Fruit fly (Drosophila melanogaster) whole organism, prepupa: ENCODE data around the gene sea.

ENCODE experiments used
- Blimp-1 ChIP-seq: fragments of 200-800 bp; sonication (Bioruptor generic); optimal IDR thresholded peaks from 3 replicates; lab custom pipeline; 2017; ENCODE audit warnings: missing biosample characterization, missing genetic modification characterization, mild to moderate bottlenecking, moderate library complexity, missing genetic modification reagents
- CG10631 ChIP-seq: fragments of 200-800 bp; sonication (Bioruptor generic); optimal IDR thresholded peaks from 2 replicates; lab custom pipeline; 2016; ENCODE audit warnings: missing biosample characterization, missing genetic modification characterization
- CG11762 ChIP-seq: fragments of 200-800 bp; sonication (Bioruptor generic); optimal IDR thresholded peaks from 3 replicates; lab custom pipeline; 2016; ENCODE audit warnings: missing biosample characterization, missing genetic modification characterization; ENCODE audit not compliant: insufficient read depth
- CG15336 ChIP-seq: fragments of 200-800 bp; sonication (Bioruptor generic); IDR thresholded peaks from 2 replicates; pipeline ENCODE4 v1.3.6; 2022; ENCODE audit warnings: missing biosample characterization, missing genetic modification characterization
- CG3032 ChIP-seq: fragments of 200-800 bp; optimal IDR thresholded peaks from 2 replicates; lab custom pipeline; 2019; ENCODE audit warnings: missing biosample characterization, mild to moderate bottlenecking, missing genetic modification characterization, moderate library complexity
- CG34406 ChIP-seq: fragments of 200-800 bp; sonication (Bioruptor generic); optimal IDR thresholded peaks from 3 replicates; lab custom pipeline; 2016; ENCODE audit warnings: missing biosample characterization, missing genetic modification characterization
- CG3919 ChIP-seq: fragments of 200-800 bp; sonication (Bioruptor generic); optimal IDR thresholded peaks from 3 replicates; lab custom pipeline; 2016; ENCODE audit warnings: missing biosample characterization, missing genetic modification characterization
- CG4318 ChIP-seq: fragments of 200-800 bp; sonication (Bioruptor generic); optimal IDR thresholded peaks from 3 replicates; lab custom pipeline; 2017; ENCODE audit warnings: missing biosample characterization, mild to moderate bottlenecking, missing genetic modification characterization
- CG6163 ChIP-seq: fragments of 200-800 bp; sonication (Bioruptor generic); IDR thresholded peaks from 3 replicates; pipeline ENCODE4 v1.3.6; 2022; ENCODE audit warnings: missing biosample characterization, missing genetic modification characterization
- CG6276 ChIP-seq: fragments of 200-800 bp; sonication (Bioruptor generic); optimal IDR thresholded peaks from 2 replicates; lab custom pipeline; 2017; ENCODE audit warnings: missing biosample characterization, mild to moderate bottlenecking, missing genetic modification characterization
- CG6792 ChIP-seq: fragments of 200-800 bp; sonication (Bioruptor generic); optimal IDR thresholded peaks from 3 replicates; lab custom pipeline; 2016; ENCODE audit warnings: missing biosample characterization, missing genetic modification characterization
- CG6808 ChIP-seq: fragments of 200-800 bp; sonication (Bioruptor generic); optimal IDR thresholded peaks from 3 replicates; lab custom pipeline; 2017; ENCODE audit warnings: missing biosample characterization, missing genetic modification characterization, mild to moderate bottlenecking, moderate library complexity, missing genetic modification reagents
- CG6854 ChIP-seq: fragments of 200-800 bp; sonication (Bioruptor generic); optimal IDR thresholded peaks from 2 replicates; lab custom pipeline; 2017; ENCODE audit warnings: missing biosample characterization, mild to moderate bottlenecking, missing genetic modification characterization
- CG7368 ChIP-seq: fragments of 200-800 bp; sonication (Bioruptor generic); optimal IDR thresholded peaks from 3 replicates; lab custom pipeline; 2016; ENCODE audit warnings: missing biosample characterization, missing genetic modification characterization
- CG8119 ChIP-seq: fragments of 200-800 bp; sonication (Bioruptor generic); IDR thresholded peaks from 3 replicates; pipeline ENCODE4 v1.3.6; 2022; ENCODE audit warnings: missing biosample characterization, missing genetic modification characterization
- CG8319 ChIP-seq: fragments of 200-800 bp; sonication (Bioruptor generic); optimal IDR thresholded peaks from 3 replicates; lab custom pipeline; 2016; ENCODE audit warnings: missing biosample characterization, missing genetic modification characterization
- CG9139 ChIP-seq: fragments of 200-800 bp; sonication (Bioruptor generic); optimal IDR thresholded peaks from 3 replicates; lab custom pipeline; 2017; ENCODE audit warnings: missing biosample characterization, mild to moderate bottlenecking, missing genetic modification characterization
- Ets96B ChIP-seq: fragments of 200-800 bp; optimal IDR thresholded peaks from 2 replicates; lab custom pipeline; 2019; ENCODE audit warnings: missing biosample characterization, mild to moderate bottlenecking, missing genetic modification characterization, moderate library complexity
- Gug ChIP-seq: fragments of 200-800 bp; sonication (Bioruptor generic); IDR thresholded peaks from 2 replicates; pipeline ENCODE4 v1.3.6; 2022; ENCODE audit warnings: missing biosample characterization, missing genetic modification characterization
- Hr39 ChIP-seq: fragments of 200-800 bp; sonication (Bioruptor generic); optimal IDR thresholded peaks from 2 replicates; lab custom pipeline; 2016; ENCODE audit warnings: missing biosample characterization, missing genetic modification characterization
- Lpt ChIP-seq: fragments of 200-800 bp; sonication (Bioruptor generic); optimal IDR thresholded peaks from 3 replicates; lab custom pipeline; 2016; ENCODE audit warnings: missing biosample characterization, missing genetic modification characterization
- Met ChIP-seq: fragments of 200-800 bp; sonication (Bioruptor generic); optimal IDR thresholded peaks from 3 replicates; lab custom pipeline; 2016; ENCODE audit warnings: missing biosample characterization, missing genetic modification characterization
- OdsH ChIP-seq: fragments of 200-800 bp; sonication (Bioruptor generic); optimal IDR thresholded peaks from 3 replicates; lab custom pipeline; 2016; ENCODE audit warnings: missing biosample characterization, missing genetic modification characterization
- Smox ChIP-seq: fragments of 200-800 bp; sonication (Bioruptor generic); optimal IDR thresholded peaks from 3 replicates; lab custom pipeline; 2016; ENCODE audit warnings: missing biosample characterization, missing genetic modification characterization
- Sox102F ChIP-seq: fragments of 200-800 bp; sonication (Bioruptor generic); optimal IDR thresholded peaks from 2 replicates; lab custom pipeline; 2016; ENCODE audit warnings: missing biosample characterization, mild to moderate bottlenecking, missing genetic modification characterization
- Sox14 ChIP-seq: fragments of 200-800 bp; sonication (Bioruptor generic); optimal IDR thresholded peaks from 3 replicates; lab custom pipeline; 2016; ENCODE audit warnings: missing biosample characterization, missing genetic modification characterization
- achi ChIP-seq: fragments of 200-800 bp; sonication (Bioruptor generic); optimal IDR thresholded peaks from 3 replicates; lab custom pipeline; 2016; ENCODE audit warnings: missing biosample characterization, missing genetic modification characterization
- cyc ChIP-seq: fragments of 200-800 bp; sonication (Bioruptor generic); optimal IDR thresholded peaks from 3 replicates; lab custom pipeline; 2016; ENCODE audit warnings: missing biosample characterization, missing genetic modification characterization
- fd59A ChIP-seq: fragments of 200-800 bp; sonication (Bioruptor generic); optimal IDR thresholded peaks from 2 replicates; lab custom pipeline; 2017; ENCODE audit warnings: missing biosample characterization, mild to moderate bottlenecking, missing genetic modification characterization, missing genetic modification reagents
- fkh ChIP-seq: fragments of 200-800 bp; sonication (Bioruptor generic); optimal IDR thresholded peaks from 3 replicates; lab custom pipeline; 2017; ENCODE audit warnings: missing biosample characterization, mild to moderate bottlenecking, missing genetic modification characterization, moderate library complexity
- net ChIP-seq: fragments of 200-800 bp; sonication (Bioruptor generic); optimal IDR thresholded peaks from 3 replicates; lab custom pipeline; 2016; ENCODE audit warnings: missing biosample characterization, missing genetic modification characterization
- topi ChIP-seq: fragments of 200-800 bp; sonication (Bioruptor generic); optimal IDR thresholded peaks from 3 replicates; lab custom pipeline; 2016; ENCODE audit warnings: missing biosample characterization, missing genetic modification characterization
- vri ChIP-seq: fragments of 200-800 bp; sonication (Bioruptor generic); optimal IDR thresholded peaks from 3 replicates; lab custom pipeline; 2016; ENCODE audit warnings: missing biosample characterization, mild to moderate bottlenecking, missing genetic modification characterization

The sea gene

DNA sequence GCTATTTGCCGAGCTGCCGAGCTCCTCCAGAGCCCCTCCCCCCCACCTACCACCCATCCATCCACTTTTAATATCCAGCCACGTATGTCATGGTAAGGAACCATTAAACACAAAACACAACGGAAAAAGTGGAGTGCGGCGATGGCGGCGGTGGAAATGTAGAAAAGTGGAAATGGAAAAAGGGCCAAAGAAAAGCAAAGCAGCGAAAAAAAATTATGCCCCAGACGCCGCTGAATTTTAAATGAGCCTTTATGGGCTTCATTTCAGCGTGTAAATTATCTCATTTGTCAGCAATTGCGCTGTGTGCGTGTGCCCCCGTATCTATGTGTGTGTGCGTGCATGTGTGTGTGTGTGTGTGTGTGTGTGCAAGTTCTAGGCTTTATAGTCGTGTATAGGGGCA, 15.8 kb downstream of the sea start:
- TF ChIP-seq CG10631 (GFP tag; lab: Kevin White, UChicago) (no peak), achi (GFP tag; lab: Kevin White, UChicago) (no peak), fkh (GFP tag; lab: Kevin White, UChicago) (no peak), CG4318 (no peak), CG6276 (GFP tag; lab: Kevin White, UChicago) (no peak), Hr39 (GFP tag; lab: Kevin White, UChicago) (no peak), vri (GFP tag; lab: Kevin White, UChicago) (no peak), CG6163 (no peak), CG8319 (no peak), CG3919 (GFP tag; lab: Kevin White, UChicago) (no peak), CG6854 (GFP tag; lab: Kevin White, UChicago) (no peak), CG34406 (GFP tag; lab: Kevin White, UChicago) (no peak), Sox102F (GFP tag; lab: Kevin White, UChicago) (no peak), OdsH (GFP tag; lab: Kevin White, UChicago) (no peak), CG9139 (no peak), CG11762 (GFP tag; lab: Kevin White, UChicago) (no peak)

- TF ChIP-seq Sox14 (GFP tag; lab: Kevin White, UChicago) = no peak
- TF ChIP-seq CG8119 = no peak
- no peak for TF ChIP-seq Smox (GFP tag; lab: Kevin White, UChicago)
- no peak for TF ChIP-seq fd59A (GFP tag; lab: Kevin White, UChicago)
- TF ChIP-seq cyc = no peak
- TF ChIP-seq CG7368 (GFP tag; lab: Kevin White, UChicago) = no peak
- TF ChIP-seq Ets96B = no peak
- TF ChIP-seq net (GFP tag; lab: Kevin White, UChicago) = no peak
- no peak for TF ChIP-seq OdsH (GFP tag; lab: Kevin White, UChicago)
- no peak for TF ChIP-seq CG11762 (GFP tag; lab: Kevin White, UChicago)
- no peak for TF ChIP-seq CG6808 (GFP tag; lab: Kevin White, UChicago)
- no peak for TF ChIP-seq CG3919 (GFP tag; lab: Kevin White, UChicago)
- no peak for TF ChIP-seq topi (GFP tag; lab: Kevin White, UChicago)
These were observed 22.7 kb downstream of the sea start for dm6 chr3R:11544150-11544549.

dm6 chr3R:11542899-11543619, 23.8 kb downstream of the sea start, which contains the start of gene dpr4:
Gene dpr4, minus strand, starts transcription at chr3R:11542949.
- no peak for TF ChIP-seq CG15336 (GFP tag; lab: Robert Waterston, UW)
- TF ChIP-seq Gug = no peak
- no peak for TF ChIP-seq Blimp-1
- no peak for TF ChIP-seq Lpt (GFP tag; lab: Kevin White, UChicago)
- no peak for TF ChIP-seq fd59A (GFP tag; lab: Kevin White, UChicago)
- no peak for TF ChIP-seq CG6792 (GFP tag; lab: Kevin White, UChicago)
- no peak for TF ChIP-seq CG3919 (GFP tag; lab: Kevin White, UChicago)
- TF ChIP-seq CG3032 (tag; lab: Kevin White, UChicago) = no peak
- TF ChIP-seq CG6163 = no peak
- no peak for TF ChIP-seq CG6808 (GFP tag; lab: Kevin White, UChicago)
- no peak for TF ChIP-seq cyc
- TF ChIP-seq, all 60 proteins: peak for 0

DNA sequence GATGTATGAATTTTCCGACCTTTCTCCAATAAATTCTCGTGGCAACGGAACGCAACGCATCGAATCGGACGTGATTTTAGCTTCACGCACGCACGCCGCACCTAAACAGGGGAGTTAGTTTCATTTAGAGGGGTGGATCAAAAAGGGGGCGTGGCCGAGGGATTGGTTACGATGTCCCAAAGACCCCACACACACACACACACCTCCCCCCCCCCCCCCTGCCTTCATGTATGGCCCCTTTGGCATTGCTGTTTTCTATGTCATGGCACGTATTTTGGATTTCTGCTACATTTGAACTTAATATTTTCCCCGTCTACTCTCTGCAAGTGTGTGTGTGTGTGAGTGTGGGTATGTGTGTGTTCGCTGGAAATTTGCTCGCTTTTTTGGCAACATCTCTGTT, 35.0 kb downstream of the sea start:
- TF ChIP-seq Met (GFP tag; lab: Kevin White, UChicago) (no peak), CG10631 (GFP tag; lab: Kevin White, UChicago) (no peak), CG4318 (no peak), CG8119 (no peak)
